Fruit fly (Drosophila melanogaster): ENCODE measurements around the gene CG3091.

dm6 chrX:2259763-2260162 is 5.8 kb upstream of the CG3091 start, which contains the start of gene CG3078:
- TF ChIP-seq Mnt (GFP tag; optimal IDR thresholded peaks at IDR 0.05) (no peak), CG7045 (GFP tag; optimal IDR thresholded peaks at IDR 0.05) (no peak)
